Fruit fly (Drosophila melanogaster): ENCODE results near the gene CG6712.

CG6712 gene

DNA sequence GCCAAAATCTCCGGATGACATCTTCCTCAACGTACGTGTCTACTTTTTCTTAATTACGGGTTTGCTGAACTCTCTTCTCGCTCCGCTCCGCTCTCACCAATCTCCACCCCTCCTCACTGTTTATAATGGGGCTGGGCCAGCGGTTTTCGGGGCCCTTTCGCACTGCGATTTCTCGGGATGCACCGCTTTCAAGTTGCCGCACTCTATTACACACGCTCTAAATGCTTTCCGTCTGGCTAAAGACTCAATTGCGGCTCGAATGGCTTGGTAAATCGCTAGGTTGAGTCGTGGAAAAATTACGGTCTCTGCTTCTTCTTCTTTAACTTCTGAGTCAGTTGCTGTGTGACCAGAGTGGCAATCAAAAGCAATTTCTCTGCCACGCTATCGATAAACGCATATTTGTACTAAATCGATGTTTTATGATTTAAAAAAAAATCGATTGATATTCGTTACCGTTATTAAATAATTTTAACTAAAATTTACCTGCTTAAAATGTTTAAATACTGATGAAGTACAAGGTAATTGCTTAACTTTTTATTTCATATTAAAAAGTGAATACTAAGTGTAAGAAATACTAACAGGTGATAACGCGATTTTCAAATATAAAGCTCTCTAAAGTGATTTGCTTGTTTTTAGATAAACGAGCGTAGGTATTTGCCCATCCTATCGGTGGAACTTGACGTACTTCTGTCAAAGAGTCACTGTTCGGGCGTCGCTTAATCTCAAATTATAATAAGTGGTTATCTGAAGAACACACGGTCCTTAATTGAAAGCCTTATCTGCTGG, 12.7 kb upstream of the CG6712 start, which contains the start of the genes Rab6 and Phae1 (continued):
- TF ChIP-seq CG2678 (tag; optimal IDR thresholded peaks at IDR 0.05) (no peak), knrl (GFP tag; IDR thresholded peaks at IDR 0.05; ENCODE audit: partially characterized antibody) (peak; percentile 82), Hey (tag; optimal IDR thresholded peaks at IDR 0.05) (peak; percentile 50), Meics (GFP tag; optimal IDR thresholded peaks at IDR 0.05) (no peak), CG5180 (GFP tag; optimal IDR thresholded peaks at IDR 0.05) (no peak), CG1792 (GFP tag; optimal IDR thresholded peaks at IDR 0.05) (no peak), CG2712 (tag; optimal IDR thresholded peaks at IDR 0.05) (peak; percentile 34), Rx (GFP tag; IDR thresholded peaks at IDR 0.05) (no peak), Atf-2 (GFP tag; optimal IDR thresholded peaks at IDR 0.05) (no peak), CG6683 (GFP tag; optimal IDR thresholded peaks at IDR 0.05) (no peak), H2.0 (GFP tag; IDR thresholded peaks at IDR 0.05) (no peak), chinmo (GFP tag; IDR thresholded peaks at IDR 0.05; ENCODE audit: partially characterized antibody) (peak; percentile 84), CG4820 (GFP tag; optimal IDR thresholded peaks at IDR 0.05) (no peak), dmrt11E (tag; optimal IDR thresholded peaks at IDR 0.05) (no peak), CG18764 (GFP tag; optimal IDR thresholded peaks at IDR 0.05) (no peak), CG17802 (tag; optimal IDR thresholded peaks at IDR 0.05) (no peak), run (tag; optimal IDR thresholded peaks at IDR 0.05) (no peak), CG10543 (GFP tag; optimal IDR thresholded peaks at IDR 0.05) (no peak), CG34376 (GFP tag; optimal IDR thresholded peaks at IDR 0.05) (no peak), jing (GFP tag; optimal IDR thresholded peaks at IDR 0.05) (no peak), CG3065 (GFP tag; optimal IDR thresholded peaks at IDR 0.05) (no peak), CG8281 (tag; optimal IDR thresholded peaks at IDR 0.05) (no peak), CG6272 (GFP tag; IDR thresholded peaks at IDR 0.05) (no peak), CG17829 (tag; optimal IDR thresholded peaks at IDR 0.05) (peak; percentile 24), CG12071 (GFP tag; optimal IDR thresholded peaks at IDR 0.05) (no peak), lbe (GFP tag; optimal IDR thresholded peaks at IDR 0.05) (no peak), Mrtf (GFP tag; IDR thresholded peaks at IDR 0.05) (no peak), Oli (tag; optimal IDR thresholded peaks at IDR 0.05) (no peak), CG3726 (GFP tag; IDR thresholded peaks at IDR 0.05) (no peak), Deaf1 (tag; optimal IDR thresholded peaks at IDR 0.05) (no peak), ro (GFP tag; IDR thresholded peaks at IDR 0.05) (no peak), gfzf (GFP tag; optimal IDR thresholded peaks at IDR 0.05) (peak; percentile 77), sqz (GFP tag; optimal IDR thresholded peaks at IDR 0.05) (no peak), CG1647 (GFP tag; optimal IDR thresholded peaks at IDR 0.05) (no peak), Pdp1 (GFP tag; optimal IDR thresholded peaks at IDR 0.05) (peak in 1 of 2 experiments; percentile 27), CG16815 (GFP tag; optimal IDR thresholded peaks at IDR 0.05) (no peak), pum (GFP tag; optimal IDR thresholded peaks at IDR 0.05) (no peak), stwl (tag; optimal IDR thresholded peaks at IDR 0.05) (peak; percentile 98), seq (GFP tag; IDR thresholded peaks at IDR 0.05) (peak; percentile 18; the same call in 1 of the 2 replicates), Elba2 (GFP tag; optimal IDR thresholded peaks at IDR 0.05) (no peak), CG6813 (GFP tag; optimal IDR thresholded peaks at IDR 0.05) (no peak), Ada2b (GFP tag; IDR thresholded peaks at IDR 0.05) (no peak), CG14014 (GFP tag; IDR thresholded peaks at IDR 0.05) (no peak), CG10959 (GFP tag; IDR thresholded peaks at IDR 0.05) (no peak), CG4328 (GFP tag; optimal IDR thresholded peaks at IDR 0.05) (no peak), unpg (GFP tag; optimal IDR thresholded peaks at IDR 0.05) (no peak), Dip3 (GFP tag; optimal IDR thresholded peaks at IDR 0.05) (no peak), disco-r (GFP tag; optimal IDR thresholded peaks at IDR 0.05) (no peak), hbn (GFP tag; IDR thresholded peaks at IDR 0.05; ENCODE audit: partially characterized antibody) (peak; percentile 74)

Measured in whole organism, embryonic.